Worm (Caenorhabditis elegans): ENCODE results near the gene arl-5.

Gene arl-5

ce11 chrIII:9782011-9782436 lies 41.0 kb upstream of the arl-5 start, which contains the start of gene vha-2:
Gene vha-2, plus strand, starts transcription at chrIII:9782164.
- TF ChIP-seq nhr-43 (tag; optimal IDR thresholded peaks at IDR 0.05; ENCODE audit: poor library complexity, severe bottlenecking), result peak; percentile 37
- TF ChIP-seq egl-27 (tag; optimal IDR thresholded peaks at IDR 0.05), result no peak
- TF ChIP-seq elt-2 (tag; optimal IDR thresholded peaks at IDR 0.05), result peak; percentile 15
- peak; percentile 75 for TF ChIP-seq ama-1 (optimal IDR thresholded peaks at IDR 0.05)

ce11 chrIII:9782483-9783081 lies 40.5 kb upstream of the arl-5 start, which contains the start of gene R10E11.6:
Gene R10E11.6, plus strand, starts transcription at chrIII:9783006.
- no peak for TF ChIP-seq nhr-12 (tag; optimal IDR thresholded peaks at IDR 0.05)
- TF ChIP-seq unc-39 (tag; optimal IDR thresholded peaks at IDR 0.05), result no peak
- TF ChIP-seq nhr-76 (tag; optimal IDR thresholded peaks at IDR 0.05), result no peak
- no peak for TF ChIP-seq lin-39 (tag; optimal IDR thresholded peaks at IDR 0.05)
- TF ChIP-seq eor-1 (tag; optimal IDR thresholded peaks at IDR 0.05), result no peak
- TF ChIP-seq ama-1 (optimal IDR thresholded peaks at IDR 0.05), result no peak
- no peak for TF ChIP-seq ztf-11 (tag; optimal IDR thresholded peaks at IDR 0.05)
- no peak for TF ChIP-seq nfya-1 (tag; optimal IDR thresholded peaks at IDR 0.05; ENCODE audit: insufficient read depth)
- no peak for TF ChIP-seq unc-62 (GFP tag; optimal IDR thresholded peaks at IDR 0.05)
- TF ChIP-seq elt-3 (tag; optimal IDR thresholded peaks at IDR 0.05), result no peak
- no peak for TF ChIP-seq tbx-2 (tag; optimal IDR thresholded peaks at IDR 0.05)
- no peak for TF ChIP-seq ceh-16 (tag; optimal IDR thresholded peaks at IDR 0.05)

ce11 chrIII:9783133-9783590 lies 39.9 kb upstream of the arl-5 start:
- peak; percentile 28 for TF ChIP-seq tbx-2 (tag; optimal IDR thresholded peaks at IDR 0.05)
- TF ChIP-seq mml-1 (tag; optimal IDR thresholded peaks at IDR 0.05), result no peak
- TF ChIP-seq sea-2 (GFP tag; optimal IDR thresholded peaks at IDR 0.05), result no peak
- peak; percentile 21 for TF ChIP-seq nhr-23 (tag; optimal IDR thresholded peaks at IDR 0.05)
- no peak for TF ChIP-seq fos-1 (tag; optimal IDR thresholded peaks at IDR 0.05)
- no peak for TF ChIP-seq nfya-1 (tag; optimal IDR thresholded peaks at IDR 0.05; ENCODE audit: insufficient read depth)
- TF ChIP-seq elt-3 (tag; optimal IDR thresholded peaks at IDR 0.05), result no peak
- TF ChIP-seq skn-1 (tag; optimal IDR thresholded peaks at IDR 0.05), result no peak
- TF ChIP-seq R02D3.7 (tag; optimal IDR thresholded peaks at IDR 0.05), result no peak
- TF ChIP-seq aly-2 (tag; optimal IDR thresholded peaks at IDR 0.05), result peak; percentile 65
- no peak for TF ChIP-seq nhr-12 (tag; optimal IDR thresholded peaks at IDR 0.05)
- peak; percentile 8 for TF ChIP-seq ceh-82 (tag; optimal IDR thresholded peaks at IDR 0.05)
- no peak for TF ChIP-seq lin-39 (tag; optimal IDR thresholded peaks at IDR 0.05)
- TF ChIP-seq nhr-76 (tag; optimal IDR thresholded peaks at IDR 0.05), result no peak
- no peak for TF ChIP-seq snpc-4 (tag; optimal IDR thresholded peaks at IDR 0.05)
- TF ChIP-seq hmg-11 (tag; optimal IDR thresholded peaks at IDR 0.05), result no peak
- TF ChIP-seq zag-1 (tag; optimal IDR thresholded peaks at IDR 0.05), result no peak
- TF ChIP-seq egl-5 (tag; optimal IDR thresholded peaks at IDR 0.05), result no peak
- TF ChIP-seq fkh-2 (tag; optimal IDR thresholded peaks at IDR 0.05), result no peak
- TF ChIP-seq ceh-16 (tag; optimal IDR thresholded peaks at IDR 0.05), result no peak
- no peak for TF ChIP-seq nhr-28 (tag; optimal IDR thresholded peaks at IDR 0.05)
- TF ChIP-seq eor-1 (tag; optimal IDR thresholded peaks at IDR 0.05), result no peak
- TF ChIP-seq nhr-25 (tag; optimal IDR thresholded peaks at IDR 0.05), result no peak
- TF ChIP-seq nhr-237 (tag; optimal IDR thresholded peaks at IDR 0.05), result no peak
- no peak for TF ChIP-seq nhr-11 (tag; optimal IDR thresholded peaks at IDR 0.05)
- no peak for TF ChIP-seq unc-62 (GFP tag; optimal IDR thresholded peaks at IDR 0.05)
- TF ChIP-seq ZK546.5 (tag; optimal IDR thresholded peaks at IDR 0.05), result no peak
- TF ChIP-seq pha-4 (tag; optimal IDR thresholded peaks at IDR 0.05), result no peak
- TF ChIP-seq nhr-77 (tag; optimal IDR thresholded peaks at IDR 0.05), result peak; percentile 27
- no peak for TF ChIP-seq mdl-1 (tag; optimal IDR thresholded peaks at IDR 0.05)
- no peak for TF ChIP-seq elt-1 (tag; optimal IDR thresholded peaks at IDR 0.05)
- TF ChIP-seq ceh-9 (tag; optimal IDR thresholded peaks at IDR 0.05), result no peak
- TF ChIP-seq ztf-11 (tag; optimal IDR thresholded peaks at IDR 0.05), result no peak
- no peak for TF ChIP-seq pqm-1 (tag; optimal IDR thresholded peaks at IDR 0.05)
- TF ChIP-seq nhr-67 (tag; optimal IDR thresholded peaks at IDR 0.05), result no peak
- TF ChIP-seq nhr-43 (tag; optimal IDR thresholded peaks at IDR 0.05; ENCODE audit: poor library complexity, severe bottlenecking), result peak; percentile 33
- no peak for TF ChIP-seq ztf-4 (tag; optimal IDR thresholded peaks at IDR 0.05)
- no peak for TF ChIP-seq lin-15B (tag; optimal IDR thresholded peaks at IDR 0.05)
- TF ChIP-seq lsy-12 (tag; optimal IDR thresholded peaks at IDR 0.05), result peak; percentile 63
- peak; percentile 24 for TF ChIP-seq elt-2 (tag; optimal IDR thresholded peaks at IDR 0.05)
- no peak for TF ChIP-seq daf-12 (tag; optimal IDR thresholded peaks at IDR 0.05)
- TF ChIP-seq unc-39 (tag; optimal IDR thresholded peaks at IDR 0.05), result no peak
- no peak for TF ChIP-seq egl-27 (tag; optimal IDR thresholded peaks at IDR 0.05)
- TF ChIP-seq fkh-10 (GFP tag; optimal IDR thresholded peaks at IDR 0.05), result no peak
- no peak for TF ChIP-seq ama-1 (optimal IDR thresholded peaks at IDR 0.05)
- peak; percentile 22 for TF ChIP-seq ceh-28 (tag; optimal IDR thresholded peaks at IDR 0.05)
- TF ChIP-seq jun-1 (tag; optimal IDR thresholded peaks at IDR 0.05), result peak; percentile 23
